Fruit fly (Drosophila melanogaster) ovary, adult (tissue): ENCODE data around the gene CG13369.

ENCODE experiments used
- CG17801 ChIP-seq: fragments of 200-800 bp; optimal IDR thresholded peaks from 2 replicates; lab custom pipeline; 2019; ENCODE audit warnings: missing biosample characterization, mild to moderate bottlenecking, missing genetic modification characterization, moderate library complexity; ENCODE audit not compliant: partially characterized antibody

CG13369 gene

dm6 chrX:623357-623756 is at the start of gene CG13369:
Gene CG13369 (plus strand): TSS chrX:623468.
- no peak for TF ChIP-seq CG17801 (GFP tag; lab: Kevin White, UChicago)

dm6 chrX:580635-581034 is 42.6 kb upstream of the CG13369 start:
- TF ChIP-seq CG17801 (GFP tag; lab: Kevin White, UChicago): no peak

DNA sequence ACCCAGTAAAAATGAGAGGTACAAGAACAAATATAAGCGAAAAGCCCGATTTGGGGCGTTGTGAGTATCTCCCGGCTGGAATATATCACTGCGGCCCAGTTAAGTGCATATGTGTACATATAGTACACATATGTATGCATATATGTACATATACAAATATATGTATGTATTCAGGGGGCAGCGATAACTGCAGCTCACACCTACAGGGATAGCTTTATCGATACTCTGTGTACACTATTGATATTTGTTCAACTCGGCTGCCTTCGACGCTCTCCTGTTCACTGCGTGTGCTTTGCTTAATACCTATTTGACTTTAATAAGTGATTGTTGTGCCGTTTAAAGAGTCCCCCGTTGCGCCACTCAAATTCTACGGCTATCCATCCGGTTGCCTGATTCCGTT is 41.4 kb upstream of the CG13369 start, which contains the start of gene vnd:
Gene vnd, plus strand, starts transcription at position 297 of the 400 bp plus-strand sequence.
- no peak for TF ChIP-seq CG17801 (GFP tag; lab: Kevin White, UChicago)

DNA sequence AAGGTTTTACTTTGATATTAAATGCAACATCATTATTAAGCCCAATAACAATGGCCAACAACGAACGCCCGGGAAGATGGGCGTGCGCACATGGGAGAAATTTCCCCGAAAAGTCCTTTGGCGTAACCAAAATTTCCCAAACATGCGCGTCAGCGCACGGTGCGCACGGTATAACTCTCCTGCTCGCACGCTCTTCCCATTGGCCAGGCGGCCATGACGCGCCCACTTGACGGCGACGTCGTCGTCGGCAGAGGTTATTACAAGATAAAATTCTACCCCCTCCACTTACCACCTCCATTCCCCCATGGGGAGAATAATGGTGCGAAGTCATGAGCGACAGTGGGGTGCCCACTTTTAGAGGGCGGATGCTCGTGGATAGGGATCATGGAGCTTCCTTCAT is 34.3 kb upstream of the CG13369 start:
- TF ChIP-seq CG17801 (GFP tag; lab: Kevin White, UChicago): no peak

dm6 chrX:590479-590878 is 32.8 kb upstream of the CG13369 start:
- TF ChIP-seq CG17801 (GFP tag; lab: Kevin White, UChicago): no peak

DNA sequence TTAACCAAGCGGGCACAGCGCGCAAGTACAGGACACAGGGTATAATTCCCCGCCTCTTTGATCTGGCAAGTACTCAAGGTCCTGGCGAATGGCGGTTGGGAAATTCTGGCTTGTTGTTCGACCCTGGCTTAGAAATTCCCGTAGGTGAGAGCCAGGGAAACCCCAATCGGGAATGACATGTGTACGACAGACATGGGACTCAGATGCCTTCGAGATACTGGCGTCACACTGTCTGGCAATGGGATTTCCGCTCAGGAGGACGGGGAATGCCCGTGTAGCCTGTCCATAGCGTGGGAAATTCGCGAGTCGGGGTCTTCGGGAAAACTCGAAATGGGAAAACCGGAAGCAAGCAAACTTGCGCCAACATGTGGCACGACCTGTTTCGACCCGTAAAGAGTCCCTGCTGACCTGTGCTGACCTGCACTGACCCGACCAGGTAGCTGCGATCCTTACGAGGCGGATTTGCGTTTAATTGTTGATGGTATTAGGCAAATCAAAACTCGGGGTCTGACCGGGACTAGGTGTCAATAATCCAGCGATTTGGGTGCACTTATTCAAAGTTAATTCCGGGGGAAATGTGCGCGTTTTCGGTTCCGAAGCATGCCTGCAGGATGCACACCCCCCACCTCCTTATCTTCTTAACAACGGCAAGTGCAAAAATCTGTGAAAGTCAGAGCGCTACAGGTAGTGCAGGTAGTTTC is 30.5 kb upstream of the CG13369 start:
- TF ChIP-seq CG17801 (GFP tag; lab: Kevin White, UChicago): no peak

dm6 chrX:597057-597456 is 26.2 kb upstream of the CG13369 start:
- TF ChIP-seq CG17801 (GFP tag; lab: Kevin White, UChicago): no peak

dm6 chrX:598322-599057 is 24.8 kb upstream of the CG13369 start:
- no peak for TF ChIP-seq CG17801 (GFP tag; lab: Kevin White, UChicago)

DNA sequence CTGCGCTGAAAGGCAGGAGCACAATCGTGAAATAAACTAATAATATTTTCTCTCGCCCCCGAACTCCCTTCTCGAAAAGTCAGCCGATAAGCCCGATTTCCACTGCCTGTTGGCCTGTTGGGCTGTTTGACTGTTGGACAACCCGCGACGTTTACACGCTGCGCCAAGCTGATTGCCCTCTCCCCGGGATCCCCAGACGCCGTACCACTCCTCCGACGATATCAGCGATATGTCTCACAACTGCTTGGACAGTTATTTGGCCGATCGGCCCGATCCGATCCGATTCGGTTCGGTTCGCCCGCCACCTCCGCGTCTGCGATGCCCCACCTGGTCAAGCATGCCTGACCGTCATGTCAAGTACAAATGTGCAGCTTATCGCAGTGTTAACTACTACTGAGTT is 23.5 kb upstream of the CG13369 start:
- no peak for TF ChIP-seq CG17801 (GFP tag; lab: Kevin White, UChicago)

- no peak for TF ChIP-seq CG17801 (GFP tag; lab: Kevin White, UChicago)
Observed at dm6 chrX:601984-602383, 21.3 kb upstream of the CG13369 start.

dm6 chrX:610048-610447 is 13.2 kb upstream of the CG13369 start:
- no peak for TF ChIP-seq CG17801 (GFP tag; lab: Kevin White, UChicago)

DNA sequence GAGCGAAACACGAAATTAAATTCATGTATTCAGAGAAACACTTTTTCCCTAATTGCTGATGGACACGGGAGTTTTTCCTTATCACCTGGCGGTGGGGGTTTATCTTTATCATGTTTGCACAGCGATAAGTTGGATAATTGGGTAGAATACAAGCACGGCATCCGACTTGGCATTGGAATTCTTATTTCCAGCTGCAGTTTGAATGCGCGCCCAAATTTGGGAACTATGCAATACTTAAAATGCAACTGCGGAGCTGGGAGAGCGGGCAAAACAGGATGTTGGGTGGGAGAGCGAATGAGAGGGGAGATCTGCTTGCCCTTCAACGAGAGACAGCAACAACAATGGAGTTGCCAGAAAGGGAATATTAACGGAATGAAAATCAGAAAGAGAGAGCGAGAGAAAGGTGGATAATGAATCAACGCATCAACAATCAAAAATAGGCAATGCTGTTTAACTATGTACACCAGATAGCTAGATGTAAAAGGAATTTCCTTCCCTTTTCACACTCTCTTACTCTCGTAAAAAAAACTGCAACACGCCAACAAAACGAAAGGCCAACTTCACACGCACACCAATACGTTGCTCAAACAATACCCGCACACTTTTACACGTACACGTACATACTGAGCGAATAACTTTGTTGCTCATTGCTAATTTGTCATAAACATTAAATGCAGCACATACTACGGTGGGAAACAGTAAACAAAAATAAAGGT is 6.3 kb upstream of the CG13369 start:
- TF ChIP-seq CG17801 (GFP tag; lab: Kevin White, UChicago): no peak

dm6 chrX:617477-617795 is 5.8 kb upstream of the CG13369 start:
- no peak for TF ChIP-seq CG17801 (GFP tag; lab: Kevin White, UChicago)

- TF ChIP-seq CG17801 (GFP tag; lab: Kevin White, UChicago): peak; percentile 48
Observed at dm6 chrX:618583-618982, 4.7 kb upstream of the CG13369 start.
